Worm (Caenorhabditis elegans): ENCODE measurements around the gene K07H8.12.

DNA sequence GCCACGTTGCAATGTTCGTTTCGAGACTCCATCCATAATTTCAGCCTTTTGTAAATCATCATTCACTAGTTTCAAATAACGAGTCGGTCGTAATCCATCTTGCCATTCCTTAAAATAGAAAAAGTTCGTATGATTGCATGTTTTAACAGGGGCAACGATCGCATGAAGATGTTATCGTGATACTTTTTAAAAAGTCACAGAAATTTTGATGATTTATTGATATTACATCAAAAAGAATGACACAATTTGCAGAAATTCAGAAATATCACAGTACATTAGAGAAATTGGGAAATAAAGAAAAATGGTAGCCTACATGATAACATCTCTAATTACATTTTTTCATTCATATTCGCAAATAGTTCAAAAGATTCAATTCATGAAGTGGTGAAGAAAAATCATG is 3.2 kb downstream of the K07H8.12 start:
- no peak for TF ChIP-seq ceh-6 (GFP tag; optimal IDR thresholded peaks at IDR 0.05)
- TF ChIP-seq ama-1 (optimal IDR thresholded peaks at IDR 0.05), result no peak
- no peak for TF ChIP-seq ceh-48 (tag; optimal IDR thresholded peaks at IDR 0.05)
- no peak for TF ChIP-seq fkh-10 (GFP tag; optimal IDR thresholded peaks at IDR 0.05)
- no peak for TF ChIP-seq pqm-1 (tag; optimal IDR thresholded peaks at IDR 0.05)
- no peak for TF ChIP-seq F13H6.1 (tag; optimal IDR thresholded peaks at IDR 0.05)
- TF ChIP-seq sdc-2 (tag; optimal IDR thresholded peaks at IDR 0.05), result no peak
- TF ChIP-seq ceh-2 (tag; optimal IDR thresholded peaks at IDR 0.05), result no peak

Data from whole organism, late embryonic.